Fruit fly (Drosophila melanogaster): ENCODE data around the gene CG8661.
A peak's percentile ranks its signal among the peaks of the same experiment; 100 is the strongest.

Gene CG8661

DNA sequence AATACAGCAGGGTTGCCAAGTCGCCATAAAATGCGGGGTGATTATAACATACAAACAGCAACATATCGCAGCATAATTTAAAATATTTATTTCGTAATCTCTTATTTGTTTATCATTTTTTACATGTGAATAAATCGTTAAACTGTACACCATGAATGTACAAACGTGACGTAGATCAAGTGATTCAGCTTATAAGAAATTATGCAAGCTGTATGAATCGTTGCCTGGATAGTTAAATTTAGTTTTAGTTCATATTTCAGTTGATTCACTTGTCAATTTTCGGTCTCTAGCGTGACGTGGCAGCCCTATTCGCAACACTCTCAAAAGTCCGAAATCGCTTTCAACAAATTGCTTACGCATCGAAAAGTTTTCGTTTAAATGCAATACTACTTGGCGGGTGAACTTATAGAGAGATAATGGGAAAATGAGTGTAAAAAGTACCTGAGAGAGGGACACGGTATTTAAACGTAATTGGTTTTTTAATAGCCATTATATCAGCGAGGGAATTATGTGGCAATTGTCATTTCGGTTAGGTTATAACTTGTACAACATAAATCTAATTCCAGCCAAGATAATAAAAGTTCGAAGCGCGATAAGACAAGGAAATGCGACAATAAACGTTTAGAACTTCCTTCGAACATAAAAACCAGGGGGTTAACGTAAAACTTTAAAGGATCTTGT lies 7.9 kb upstream of the CG8661 start (continued):
- peak; percentile 63 for TF ChIP-seq CG6813 (GFP tag; optimal IDR thresholded peaks at IDR 0.05)
- TF ChIP-seq BEAF-32 (GFP tag; optimal IDR thresholded peaks at IDR 0.05), result peak; percentile 5
- TF ChIP-seq CG10462 (GFP tag; optimal IDR thresholded peaks at IDR 0.05), result no peak
- no peak for TF ChIP-seq br (optimal IDR thresholded peaks at IDR 0.05)
- TF ChIP-seq tap (tag; optimal IDR thresholded peaks at IDR 0.05), result peak; percentile 79
- peak; percentile 71 for TF ChIP-seq CG31441 (GFP tag; IDR thresholded peaks at IDR 0.05)
- no peak for TF ChIP-seq CG14965 (GFP tag; optimal IDR thresholded peaks at IDR 0.05; ENCODE audit: borderline replicate concordance)
- no peak for TF ChIP-seq Doc3 (GFP tag; IDR thresholded peaks at IDR 0.05; ENCODE audit: partially characterized antibody)
- peak; percentile 79 for TF ChIP-seq row (GFP tag; IDR thresholded peaks at IDR 0.05)
- peak; percentile 36 for TF ChIP-seq Usf (GFP tag; optimal IDR thresholded peaks at IDR 0.05)
- TF ChIP-seq CG10147 (GFP tag; optimal IDR thresholded peaks at IDR 0.05), result peak; percentile 76
- TF ChIP-seq tgo (GFP tag; IDR thresholded peaks at IDR 0.05), result peak; percentile 66; the same call in 2 of the 3 replicates
- peak in 1 of 2 experiments; percentile 75 for TF ChIP-seq Eip74EF (GFP tag; optimal IDR thresholded peaks at IDR 0.05)
- no peak for TF ChIP-seq btn (GFP tag; optimal IDR thresholded peaks at IDR 0.05)
- TF ChIP-seq Hand (GFP tag; optimal IDR thresholded peaks at IDR 0.05), result peak; percentile 60
- no peak for TF ChIP-seq CG34376 (GFP tag; optimal IDR thresholded peaks at IDR 0.05)
- peak; percentile 10; the same call in 1 of the 3 replicates for TF ChIP-seq so (GFP tag; IDR thresholded peaks at IDR 0.05)
- no peak for TF ChIP-seq CG4730 (GFP tag; IDR thresholded peaks at IDR 0.05)
- TF ChIP-seq sob (GFP tag; IDR thresholded peaks at IDR 0.05), result peak; percentile 64; the same call in 1 of the 2 replicates
- TF ChIP-seq Dll (GFP tag; IDR thresholded peaks at IDR 0.05; ENCODE audit: partially characterized antibody), result no peak
- peak; percentile 45 for TF ChIP-seq CG1602 (GFP tag; optimal IDR thresholded peaks at IDR 0.05)
- peak; percentile 82 for TF ChIP-seq grau (tag; optimal IDR thresholded peaks at IDR 0.05)
- no peak for TF ChIP-seq GATAe (GFP tag; conservative IDR thresholded peaks at IDR 0.05)
- peak; percentile 34 for TF ChIP-seq CG6765 (GFP tag; optimal IDR thresholded peaks at IDR 0.05)
- peak; percentile 73 for TF ChIP-seq CG14014 (GFP tag; IDR thresholded peaks at IDR 0.05)
- TF ChIP-seq MBD-R2 (GFP tag; IDR thresholded peaks at IDR 0.05), result no peak
- TF ChIP-seq CG18262 (tag; optimal IDR thresholded peaks at IDR 0.05), result peak; percentile 61
- peak; percentile 52 for TF ChIP-seq nau (GFP tag; optimal IDR thresholded peaks at IDR 0.05)
- TF ChIP-seq CG16815 (GFP tag; optimal IDR thresholded peaks at IDR 0.05), result peak; percentile 18
- peak; percentile 87 for TF ChIP-seq CG3281 (GFP tag; optimal IDR thresholded peaks at IDR 0.05)
- peak; percentile 77 for TF ChIP-seq cwo (GFP tag; optimal IDR thresholded peaks at IDR 0.05)
- TF ChIP-seq Asciz (GFP tag; optimal IDR thresholded peaks at IDR 0.05), result peak; percentile 39
- no peak for TF ChIP-seq Scr (GFP tag; IDR thresholded peaks at IDR 0.05; ENCODE audit: partially characterized antibody)
- TF ChIP-seq sens-2 (GFP tag; IDR thresholded peaks at IDR 0.05), result 0 out of 2 replicates have a peak, but pooled peaks have one; percentile 40
- TF ChIP-seq sisA (GFP tag; IDR thresholded peaks at IDR 0.05), result no peak; the same call in 1 of the 2 replicates
- TF ChIP-seq ap (GFP tag; IDR thresholded peaks at IDR 0.05), result no peak
- peak; percentile 56 for TF ChIP-seq jing (GFP tag; optimal IDR thresholded peaks at IDR 0.05)
- peak; percentile 25 for TF ChIP-seq mirr (GFP tag; optimal IDR thresholded peaks at IDR 0.05)
- TF ChIP-seq CG5245 (GFP tag; optimal IDR thresholded peaks at IDR 0.05), result peak; percentile 29
- TF ChIP-seq lola (GFP tag; optimal IDR thresholded peaks at IDR 0.05), result peak in 1 of 3 experiments; percentile 16
- TF ChIP-seq kah (GFP tag; optimal IDR thresholded peaks at IDR 0.05), result peak; percentile 50
- TF ChIP-seq CG6683 (GFP tag; optimal IDR thresholded peaks at IDR 0.05), result peak; percentile 20
- TF ChIP-seq Meics (GFP tag; optimal IDR thresholded peaks at IDR 0.05), result peak; percentile 82
- TF ChIP-seq cas (GFP tag; IDR thresholded peaks at IDR 0.05), result no peak
- TF ChIP-seq Fer3 (tag; optimal IDR thresholded peaks at IDR 0.05), result peak; percentile 70
- no peak for TF ChIP-seq CrebB (tag; optimal IDR thresholded peaks at IDR 0.05)
- peak; percentile 89 for TF ChIP-seq Med (GFP tag)
- no peak for TF ChIP-seq CG13287 (GFP tag; IDR thresholded peaks at IDR 0.05; ENCODE audit: partially characterized antibody)
